Worm (Caenorhabditis elegans) whole organism, L2 larva: ENCODE measurements around the gene F07E5.12.
"Not testable (repeated sequence)": the region's sequence is repeated elsewhere in the genome, so short reads cannot be mapped to it uniquely, and the experiment has no call there.

Experiments used
- C34F6.9 ChIP-seq: fragments of 150-350 bp; optimal IDR thresholded peaks from 2 replicates; lab custom pipeline; 2014; ENCODE audit warnings: missing biosample characterization, missing genetic modification characterization
- F13H6.1 ChIP-seq: sonication (generic microtip); optimal IDR thresholded peaks from 2 replicates; lab custom pipeline; 2016; ENCODE audit warnings: missing genetic modification characterization, missing compliant biosample characterization
- R02D3.7 ChIP-seq: fragments of 150-350 bp; optimal IDR thresholded peaks from 2 replicates; lab custom pipeline; 2014; ENCODE audit warnings: missing biosample characterization, missing genetic modification characterization
- Y55F3AM.14 ChIP-seq: fragments of 200-800 bp; sonication (Bioruptor generic); optimal IDR thresholded peaks from 2 replicates; lab custom pipeline; 2018; ENCODE audit warnings: mild to moderate bottlenecking, missing genetic modification characterization, missing compliant biosample characterization
- ZK546.5 ChIP-seq: sonication (generic microtip); optimal IDR thresholded peaks from 2 replicates; lab custom pipeline; 2017; ENCODE audit warnings: missing biosample characterization, missing genetic modification characterization
- ama-1 ChIP-seq: fragments of 150-350 bp; optimal IDR thresholded peaks from 2 replicates; lab custom pipeline; 2018; ENCODE audit warnings: inconsistent platforms
- blmp-1 ChIP-seq: sonication (generic microtip); optimal IDR thresholded peaks from 2 replicates; lab custom pipeline; 2017; ENCODE audit warnings: missing genetic modification characterization, mild to moderate bottlenecking, missing compliant biosample characterization, antibody characterized with exemption, moderate library complexity; ENCODE audit not compliant: insufficient read depth
- ceh-16 ChIP-seq: fragments of 150-350 bp; optimal IDR thresholded peaks from 2 replicates; lab custom pipeline; 2014; ENCODE audit warnings: missing biosample characterization, missing genetic modification characterization
- ceh-82 ChIP-seq: fragments of 150-350 bp; optimal IDR thresholded peaks from 2 replicates; lab custom pipeline; 2014; ENCODE audit warnings: missing biosample characterization, missing genetic modification characterization
- crh-2 ChIP-seq: sonication (generic microtip); optimal IDR thresholded peaks from 2 replicates; lab custom pipeline; 2017; ENCODE audit warnings: missing biosample characterization, missing genetic modification characterization
- elt-1 ChIP-seq: fragments of 150-350 bp; optimal IDR thresholded peaks from 2 replicates; lab custom pipeline; 2014; ENCODE audit warnings: missing biosample characterization, missing genetic modification characterization
- elt-3 ChIP-seq: sonication (generic microtip); optimal IDR thresholded peaks from 2 replicates; lab custom pipeline; 2017; ENCODE audit warnings: missing biosample characterization, missing genetic modification characterization
- fos-1 ChIP-seq: fragments of 150-350 bp; optimal IDR thresholded peaks from 2 replicates; lab custom pipeline; 2014; ENCODE audit warnings: missing biosample characterization, missing genetic modification characterization
- gmeb-1 ChIP-seq: fragments of 150-350 bp; optimal IDR thresholded peaks from 2 replicates; lab custom pipeline; 2014; ENCODE audit warnings: missing biosample characterization, missing genetic modification characterization
- lin-11 ChIP-seq: fragments of 150-350 bp; sonication (generic microtip); optimal IDR thresholded peaks from 2 replicates; lab custom pipeline; 2014; ENCODE audit warnings: missing biosample characterization, missing genetic modification characterization, inconsistent platforms, mixed read lengths
- lin-13 ChIP-seq: fragments of 150-350 bp; optimal IDR thresholded peaks from 2 replicates; lab custom pipeline; 2014; ENCODE audit warnings: missing biosample characterization, missing genetic modification reagents, missing genetic modification characterization
- lin-39 ChIP-seq: fragments of 150-350 bp; optimal IDR thresholded peaks from 2 replicates; lab custom pipeline; 2014; ENCODE audit warnings: missing biosample characterization, missing genetic modification reagents, missing genetic modification characterization
- lsy-2 ChIP-seq, 2 experiments: fragments of 150-350 bp in 1 of 2; sonication (generic microtip) in 1 of 2; optimal IDR thresholded peaks; 2 replicates each; lab custom pipeline; 2014 to 2017; ENCODE audit warnings: missing biosample characterization in 2 of 2, missing genetic modification characterization in 2 of 2
- mab-5 ChIP-seq: fragments of 150-350 bp; optimal IDR thresholded peaks from 2 replicates; lab custom pipeline; 2014; ENCODE audit warnings: missing biosample characterization, missing genetic modification characterization
- mbf-1 ChIP-seq: sonication (generic microtip); optimal IDR thresholded peaks from 2 replicates; lab custom pipeline; 2017; ENCODE audit warnings: missing biosample characterization, missing genetic modification characterization
- nhr-10 ChIP-seq: sonication (generic microtip); optimal IDR thresholded peaks from 2 replicates; lab custom pipeline; 2017; ENCODE audit warnings: missing biosample characterization, missing genetic modification characterization
- nhr-11 ChIP-seq: fragments of 150-350 bp; optimal IDR thresholded peaks from 2 replicates; lab custom pipeline; 2014; ENCODE audit warnings: missing biosample characterization, missing genetic modification characterization
- nhr-129 ChIP-seq: fragments of 150-350 bp; optimal IDR thresholded peaks from 2 replicates; lab custom pipeline; 2014; ENCODE audit warnings: missing biosample characterization, missing genetic modification characterization
- nhr-21 ChIP-seq: fragments of 150-350 bp; optimal IDR thresholded peaks from 2 replicates; lab custom pipeline; 2014; ENCODE audit warnings: missing biosample characterization, missing genetic modification characterization
- nhr-23 ChIP-seq: fragments of 150-350 bp; optimal IDR thresholded peaks from 2 replicates; lab custom pipeline; 2014; ENCODE audit warnings: missing biosample characterization, missing genetic modification reagents, missing genetic modification characterization
- nhr-237 ChIP-seq: fragments of 150-350 bp; optimal IDR thresholded peaks from 2 replicates; lab custom pipeline; 2014; ENCODE audit warnings: missing biosample characterization, missing genetic modification characterization
- nhr-25 ChIP-seq: fragments of 150-350 bp; sonication (generic microtip); optimal IDR thresholded peaks from 3 replicates; lab custom pipeline; 2014; ENCODE audit warnings: missing biosample characterization, missing genetic modification characterization
- nhr-6 ChIP-seq: fragments of 150-350 bp; optimal IDR thresholded peaks from 2 replicates; lab custom pipeline; 2014; ENCODE audit warnings: missing biosample characterization, missing genetic modification characterization
- nhr-77 ChIP-seq: fragments of 150-350 bp; optimal IDR thresholded peaks from 2 replicates; lab custom pipeline; 2014; ENCODE audit warnings: missing biosample characterization, missing genetic modification characterization
- sem-4 ChIP-seq: fragments of 150-350 bp; optimal IDR thresholded peaks from 2 replicates; lab custom pipeline; 2014; ENCODE audit warnings: missing biosample characterization, missing genetic modification reagents, missing genetic modification characterization
- sma-3 ChIP-seq: sonication (generic microtip); optimal IDR thresholded peaks from 2 replicates; lab custom pipeline; 2016; ENCODE audit warnings: missing genetic modification reagents, missing genetic modification characterization, missing compliant biosample characterization
- sma-9 ChIP-seq, 2 experiments: fragments of 150-350 bp in 1 of 2; sonication (generic microtip) in 1 of 2; optimal IDR thresholded peaks; 2 replicates each; lab custom pipeline; 2014 to 2016; ENCODE audit warnings: missing genetic modification characterization in 2 of 2, mild to moderate bottlenecking in 1 of 2, missing biosample characterization in 1 of 2, missing compliant biosample characterization in 1 of 2, missing genetic modification reagents in 1 of 2, moderate library complexity in 1 of 2
- snpc-4 ChIP-seq: fragments of 150-350 bp; optimal IDR thresholded peaks from 2 replicates; lab custom pipeline; 2014; ENCODE audit warnings: missing biosample characterization, missing genetic modification characterization
- unc-39 ChIP-seq: fragments of 150-350 bp; optimal IDR thresholded peaks from 2 replicates; lab custom pipeline; 2014; ENCODE audit warnings: missing biosample characterization, missing genetic modification characterization
- unc-55 ChIP-seq: fragments of 150-350 bp; sonication (generic microtip); optimal IDR thresholded peaks from 3 replicates; lab custom pipeline; 2014; ENCODE audit warnings: missing biosample characterization, missing genetic modification reagents, missing genetic modification characterization
- unc-62 ChIP-seq: fragments of 150-350 bp; optimal IDR thresholded peaks from 2 replicates; lab custom pipeline; 2014; ENCODE audit warnings: missing biosample characterization, missing genetic modification reagents, missing genetic modification characterization
- zag-1 ChIP-seq: fragments of 150-350 bp; optimal IDR thresholded peaks from 2 replicates; lab custom pipeline; 2014; ENCODE audit warnings: missing biosample characterization, missing genetic modification characterization
- ztf-1 ChIP-seq: fragments of 200-800 bp; sonication (Bioruptor generic); conservative IDR thresholded peaks from 2 replicates; pipeline ENCODE4 v1.3.6; 2022; ENCODE audit warnings: missing genetic modification characterization, missing compliant biosample characterization
- ztf-4 ChIP-seq: fragments of 150-350 bp; optimal IDR thresholded peaks from 2 replicates; lab custom pipeline; 2014; ENCODE audit warnings: missing biosample characterization, missing genetic modification characterization

Gene F07E5.12

ce11 chrII:2046556-2046955 lies 21.2 kb upstream of the F07E5.12 start, which contains the start of gene math-1:
math-1 (minus strand) TSS chrII:2046656.
- TF ChIP-seq ceh-16, C34F6.9, sem-4 (tag; lab: Kevin White, UChicago): not testable (repeated sequence)

ce11 chrII:2051372-2051771 lies 16.4 kb upstream of the F07E5.12 start, which contains the start of gene fbxb-35:
fbxb-35 (plus strand) TSS chrII:2051672.
- no peak for TF ChIP-seq nhr-6 (tag; lab: Kevin White, UChicago)
- TF ChIP-seq lin-39 (tag; lab: Kevin White, UChicago): no peak
- TF ChIP-seq snpc-4: no peak
- no peak for TF ChIP-seq nhr-77 (tag; lab: Kevin White, UChicago)
- TF ChIP-seq nhr-237 (tag; lab: Kevin White, UChicago): no peak
- TF ChIP-seq ztf-1 (GFP tag; lab: Robert Waterston, UW): no peak
- no peak for TF ChIP-seq elt-1
- TF ChIP-seq Y55F3AM.14 (GFP tag; lab: Kevin White, UChicago): no peak
- no peak for TF ChIP-seq ama-1 (lab: Kevin White, UChicago)
- no peak for TF ChIP-seq unc-39 (tag; lab: Kevin White, UChicago)
- TF ChIP-seq unc-62 (GFP tag; lab: Kevin White, UChicago): no peak
- TF ChIP-seq fos-1 (tag; lab: Kevin White, UChicago): no peak
- TF ChIP-seq sma-9 (GFP tag; optimal IDR thresholded peaks at IDR 0.05; lab: Kevin White, UChicago): no peak
- no peak for TF ChIP-seq sma-9 (tag; optimal IDR thresholded peaks at IDR 0.05; lab: Kevin White, UChicago)
- TF ChIP-seq sma-3 (GFP tag; lab: Kevin White, UChicago): no peak

ce11 chrII:2058985-2059384 lies 8.8 kb upstream of the F07E5.12 start, which contains the start of gene F07E5.5:
F07E5.5 (minus strand) TSS chrII:2059070.
- TF ChIP-seq nhr-237 (tag; lab: Kevin White, UChicago) (no peak), crh-2 (peak; percentile 5), lin-13 (GFP tag; lab: Kevin White, UChicago) (peak; percentile 73), nhr-23 (no peak), ZK546.5 (tag; lab: Kevin White, UChicago) (no peak), mab-5 (no peak), nhr-21 (tag; lab: Kevin White, UChicago) (peak; percentile 15), nhr-11 (tag; lab: Kevin White, UChicago) (no peak), unc-62 (GFP tag; lab: Kevin White, UChicago) (no peak), sma-3 (GFP tag; lab: Kevin White, UChicago) (peak; percentile 37), F13H6.1 (tag; lab: Kevin White, UChicago) (peak; percentile 54), ztf-4 (no peak), unc-55 (GFP tag; lab: Kevin White, UChicago) (peak; percentile 68), sma-9 (GFP tag; optimal IDR thresholded peaks at IDR 0.05; lab: Kevin White, UChicago) (no peak), sma-9 (tag; optimal IDR thresholded peaks at IDR 0.05; lab: Kevin White, UChicago) (no peak), elt-3 (tag; lab: Kevin White, UChicago) (no peak), nhr-25 (tag; lab: Kevin White, UChicago) (no peak), lin-11 (tag; lab: Kevin White, UChicago) (peak; percentile 30), nhr-129 (tag; lab: Kevin White, UChicago) (peak; percentile 12), lsy-2 (tag; optimal IDR thresholded peaks at IDR 0.05; lab: Kevin White, UChicago) (peak; percentile 91 to 97), gmeb-1 (tag; lab: Kevin White, UChicago) (peak; percentile 56), R02D3.7 (tag; lab: Kevin White, UChicago) (no peak)

ce11 chrII:2063989-2064388 lies 3.8 kb upstream of the F07E5.12 start, which contains the start of gene F07E5.13:
F07E5.13 (minus strand) TSS chrII:2064089.
- TF ChIP-seq ceh-82 (tag; lab: Kevin White, UChicago) (no peak), nhr-237 (tag; lab: Kevin White, UChicago) (no peak), nhr-77 (tag; lab: Kevin White, UChicago) (no peak), mab-5 (no peak), ama-1 (lab: Kevin White, UChicago) (no peak), nhr-10 (tag; lab: Kevin White, UChicago) (no peak), C34F6.9 (tag; lab: Kevin White, UChicago) (no peak), lin-13 (GFP tag; lab: Kevin White, UChicago) (no peak), ztf-1 (GFP tag; lab: Robert Waterston, UW) (no peak), unc-55 (GFP tag; lab: Kevin White, UChicago) (no peak), snpc-4 (no peak), blmp-1 (tag; lab: Kevin White, UChicago) (no peak), zag-1 (tag; lab: Kevin White, UChicago) (no peak), F13H6.1 (tag; lab: Kevin White, UChicago) (no peak), mbf-1 (no peak), ceh-16 (tag; lab: Kevin White, UChicago) (no peak), lin-11 (tag; lab: Kevin White, UChicago) (no peak), elt-3 (tag; lab: Kevin White, UChicago) (no peak), ZK546.5 (tag; lab: Kevin White, UChicago) (no peak)
